Worm (Caenorhabditis elegans) whole organism, L4 larva: Measurements from ENCODE around the gene C13G3.12.

Source experiments
- aly-2 ChIP-seq: sonication (generic microtip); optimal IDR thresholded peaks from 2 replicates; lab custom pipeline; 2018; ENCODE audit warnings: missing biosample characterization, missing genetic modification characterization
- ctbp-1 ChIP-seq: fragments of 200-800 bp; sonication (Bioruptor generic); IDR thresholded peaks from 2 replicates; pipeline ENCODE4 v1.3.6; 2022; ENCODE audit warnings: missing genetic modification reagents, missing genetic modification characterization, missing compliant biosample characterization
- daf-8 ChIP-seq: fragments of 200-800 bp; sonication (Bioruptor generic); IDR thresholded peaks from 2 replicates; pipeline ENCODE4 v1.3.6; 2022; ENCODE audit warnings: missing genetic modification characterization, missing compliant biosample characterization
- egl-43 ChIP-seq: fragments of 200-800 bp; sonication (Bioruptor generic); IDR thresholded peaks from 2 replicates; pipeline ENCODE4 v1.3.6; 2022; ENCODE audit warnings: missing genetic modification reagents, missing genetic modification characterization, missing compliant biosample characterization
- fkh-10 ChIP-seq: fragments of 150-350 bp; optimal IDR thresholded peaks from 2 replicates; lab custom pipeline; 2014; ENCODE audit warnings: missing biosample characterization, missing genetic modification reagents, missing genetic modification characterization
- lin-13 ChIP-seq: fragments of 150-350 bp; optimal IDR thresholded peaks from 2 replicates; lab custom pipeline; 2014; ENCODE audit warnings: missing biosample characterization, missing genetic modification reagents, missing genetic modification characterization
- lir-3 ChIP-seq: sonication (generic microtip); optimal IDR thresholded peaks from 2 replicates; lab custom pipeline; 2016; ENCODE audit warnings: mild to moderate bottlenecking, missing genetic modification characterization, missing compliant biosample characterization
- lsy-2 ChIP-seq, 2 experiments: fragments of 150-350 bp in 1 of 2; sonication (generic microtip) in 1 of 2; optimal IDR thresholded peaks; 2 replicates each; lab custom pipeline; 2014 to 2017; ENCODE audit warnings: missing biosample characterization in 2 of 2, missing genetic modification characterization in 2 of 2
- nhr-11 ChIP-seq: fragments of 150-350 bp; optimal IDR thresholded peaks from 2 replicates; lab custom pipeline; 2014; ENCODE audit warnings: missing biosample characterization, missing genetic modification characterization
- nhr-28 ChIP-seq: fragments of 150-350 bp; optimal IDR thresholded peaks from 2 replicates; lab custom pipeline; 2014; ENCODE audit warnings: missing biosample characterization, missing genetic modification characterization
- unc-39 ChIP-seq: sonication (generic microtip); optimal IDR thresholded peaks from 2 replicates; lab custom pipeline; 2017; ENCODE audit warnings: missing biosample characterization, missing genetic modification characterization
- ztf-7 ChIP-seq: fragments of 150-350 bp; optimal IDR thresholded peaks from 2 replicates; lab custom pipeline; 2014; ENCODE audit warnings: missing biosample characterization, missing genetic modification characterization

DNA sequence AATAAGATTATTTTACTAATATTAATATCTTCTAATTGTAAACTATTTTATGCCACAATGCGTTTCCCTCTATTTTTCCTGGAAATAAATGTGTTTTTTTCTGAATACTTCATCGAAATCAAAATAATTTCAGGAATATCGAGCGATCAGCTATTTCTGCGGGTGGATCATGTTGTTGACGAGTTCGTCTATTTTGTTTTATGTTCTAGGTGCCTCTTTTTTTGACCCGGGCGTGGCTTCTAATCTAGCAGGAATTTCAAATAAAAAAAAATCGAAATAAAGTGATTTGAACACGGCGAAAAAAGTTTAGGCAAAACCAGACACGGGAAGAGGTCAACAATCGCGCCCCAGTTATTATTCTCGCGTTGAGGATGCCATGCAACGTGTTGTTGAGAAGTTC is 29.2 kb upstream of the C13G3.12 start, which contains the start of gene T04C12.33:
- TF ChIP-seq nhr-28 (tag; lab: Kevin White, UChicago) (no peak), lir-3 (tag; lab: Kevin White, UChicago) (no peak), nhr-11 (tag; lab: Kevin White, UChicago) (no peak), lsy-2 (tag; optimal IDR thresholded peaks at IDR 0.05; lab: Kevin White, UChicago) (no peak), daf-8 (GFP tag; lab: Robert Waterston, UW) (no peak), fkh-10 (GFP tag; lab: Kevin White, UChicago) (no peak), lin-13 (no peak), ctbp-1 (GFP tag; lab: Robert Waterston, UW) (no peak), unc-39 (no peak), aly-2 (tag; lab: Kevin White, UChicago) (no peak), ztf-7 (tag; lab: Kevin White, UChicago) (no peak), egl-43 (GFP tag; lab: Robert Waterston, UW) (no peak)
